Worm (Caenorhabditis elegans): Measurements from ENCODE around the gene C27D6.3.

ce11 chrII:5130081-5130480 is 44.2 kb downstream of the C27D6.3 start, which contains the start of gene lgc-56:
- TF ChIP-seq skn-1 (tag; optimal IDR thresholded peaks at IDR 0.05) = no peak
- no peak for TF ChIP-seq nhr-10 (tag; optimal IDR thresholded peaks at IDR 0.05)

Data from whole organism, L4 larva.